Worm (Caenorhabditis elegans) whole organism, L1 larva: Measurements from ENCODE around the gene srj-25.

Experiments
- ama-1 ChIP-seq: fragments of 150-350 bp; optimal IDR thresholded peaks from 2 replicates; lab custom pipeline; 2014
- ceh-88 ChIP-seq: fragments of 200-800 bp; sonication (Bioruptor generic); IDR thresholded peaks from 2 replicates; pipeline ENCODE4 v1.3.6; 2022; ENCODE audit warnings: missing genetic modification characterization, missing compliant biosample characterization
- hlh-4 ChIP-seq: sonication (generic microtip); optimal IDR thresholded peaks from 2 replicates; lab custom pipeline; 2016; ENCODE audit warnings: mild to moderate bottlenecking, missing genetic modification characterization, missing compliant biosample characterization
- jun-1 ChIP-seq: fragments of 150-350 bp; optimal IDR thresholded peaks from 2 replicates; lab custom pipeline; 2014; ENCODE audit warnings: missing biosample characterization, missing genetic modification reagents, missing genetic modification characterization
- lin-39 ChIP-seq: fragments of 150-350 bp; optimal IDR thresholded peaks from 2 replicates; lab custom pipeline; 2014; ENCODE audit warnings: missing biosample characterization, missing genetic modification reagents, missing genetic modification characterization
- nhr-77 ChIP-seq: fragments of 150-350 bp; optimal IDR thresholded peaks from 2 replicates; lab custom pipeline; 2014; ENCODE audit warnings: missing biosample characterization, missing genetic modification characterization
- rnt-1 ChIP-seq: sonication (generic microtip); optimal IDR thresholded peaks from 2 replicates; lab custom pipeline; 2016; ENCODE audit warnings: mild to moderate bottlenecking, missing genetic modification characterization, moderate library complexity, missing compliant biosample characterization
- skn-1 ChIP-seq: fragments of 150-350 bp; optimal IDR thresholded peaks from 2 replicates; lab custom pipeline; 2014; ENCODE audit warnings: missing biosample characterization, missing genetic modification characterization
- snpc-4 ChIP-seq: fragments of 150-350 bp; optimal IDR thresholded peaks from 2 replicates; lab custom pipeline; 2014; ENCODE audit warnings: missing biosample characterization, missing genetic modification characterization
- sptf-1 ChIP-seq: fragments of 150-350 bp; optimal IDR thresholded peaks from 2 replicates; lab custom pipeline; 2014; ENCODE audit warnings: missing biosample characterization, missing genetic modification characterization
- tbx-2 ChIP-seq: sonication (generic microtip); optimal IDR thresholded peaks from 2 replicates; lab custom pipeline; 2016; ENCODE audit warnings: missing genetic modification characterization, missing compliant biosample characterization

ce11 chrV:774341-774740, 38.3 kb upstream of the srj-25 start:
- TF ChIP-seq lin-39 (tag; lab: Kevin White, UChicago) (no peak), snpc-4 (tag; lab: Kevin White, UChicago) (no peak), rnt-1 (tag; lab: Kevin White, UChicago) (no peak), ceh-88 (no peak), skn-1 (tag; lab: Kevin White, UChicago) (no peak), sptf-1 (tag; lab: Kevin White, UChicago) (no peak), jun-1 (tag; lab: Kevin White, UChicago) (no peak), tbx-2 (tag; lab: Kevin White, UChicago) (no peak), ama-1 (lab: Kevin White, UChicago) (no peak), nhr-77 (no peak), hlh-4 (no peak)
